Worm (Caenorhabditis elegans) whole organism, late embryonic: ENCODE measurements around the gene F13E9.15.

ENCODE experiments used
- C38D4.7 ChIP-seq: fragments of 200-800 bp; sonication (Bioruptor generic); optimal IDR thresholded peaks from 2 replicates; lab custom pipeline; 2018; ENCODE audit warnings: mild to moderate bottlenecking, missing genetic modification characterization, moderate library complexity, missing compliant biosample characterization
- K02D7.2 ChIP-seq: sonication (generic microtip); optimal IDR thresholded peaks from 2 replicates; lab custom pipeline; 2017; ENCODE audit warnings: mild to moderate bottlenecking, missing genetic modification characterization, missing compliant biosample characterization
- T23F11.4 ChIP-seq: fragments of 200-800 bp; sonication (Bioruptor generic); optimal IDR thresholded peaks from 2 replicates; lab custom pipeline; 2018; ENCODE audit warnings: mild to moderate bottlenecking, missing genetic modification characterization, missing compliant biosample characterization
- ama-1 ChIP-seq: fragments of 150-350 bp; optimal IDR thresholded peaks from 2 replicates; lab custom pipeline; 2014
- ceh-14 ChIP-seq: sonication (generic microtip); optimal IDR thresholded peaks from 2 replicates; lab custom pipeline; 2016; ENCODE audit warnings: missing genotype, missing genetic modification characterization, missing compliant biosample characterization
- ceh-19 ChIP-seq: fragments of 200-800 bp; sonication (Bioruptor generic); optimal IDR thresholded peaks from 2 replicates; lab custom pipeline; 2018; ENCODE audit warnings: mild to moderate bottlenecking, missing genetic modification characterization, missing compliant biosample characterization
- ceh-2 ChIP-seq: sonication (generic microtip); optimal IDR thresholded peaks from 2 replicates; lab custom pipeline; 2016; ENCODE audit warnings: missing genotype, missing genetic modification characterization, missing compliant biosample characterization
- ceh-22 ChIP-seq: sonication (generic microtip); optimal IDR thresholded peaks from 2 replicates; lab custom pipeline; 2017; ENCODE audit warnings: missing biosample characterization, missing genetic modification characterization
- ceh-24 ChIP-seq: sonication (generic microtip); optimal IDR thresholded peaks from 2 replicates; lab custom pipeline; 2016; ENCODE audit warnings: mild to moderate bottlenecking, missing genetic modification characterization, missing compliant biosample characterization
- ceh-31 ChIP-seq: sonication (generic microtip); optimal IDR thresholded peaks from 2 replicates; lab custom pipeline; 2016; ENCODE audit warnings: missing genetic modification characterization, missing compliant biosample characterization
- ceh-34 ChIP-seq: sonication (generic microtip); optimal IDR thresholded peaks from 2 replicates; lab custom pipeline; 2016; ENCODE audit warnings: mild to moderate bottlenecking, missing genetic modification characterization, missing compliant biosample characterization
- ceh-45 ChIP-seq: fragments of 200-800 bp; sonication (Bioruptor generic); IDR thresholded peaks from 2 replicates; pipeline ENCODE4 v1.3.6; 2022; ENCODE audit warnings: missing genetic modification reagents, missing genetic modification characterization, missing compliant biosample characterization
- ceh-48 ChIP-seq: sonication (generic microtip); optimal IDR thresholded peaks from 2 replicates; lab custom pipeline; 2016; ENCODE audit warnings: missing genetic modification characterization, inconsistent platforms, missing compliant biosample characterization
- ceh-6 ChIP-seq: fragments of 200-800 bp; sonication (Bioruptor generic); optimal IDR thresholded peaks from 2 replicates; lab custom pipeline; 2018; ENCODE audit warnings: mild to moderate bottlenecking, missing genetic modification characterization, missing compliant biosample characterization
- che-1 ChIP-seq: sonication (generic microtip); optimal IDR thresholded peaks from 2 replicates; lab custom pipeline; 2016; ENCODE audit warnings: mild to moderate bottlenecking, missing genetic modification characterization, missing compliant biosample characterization
- dmd-4 ChIP-seq: sonication (generic microtip); optimal IDR thresholded peaks from 2 replicates; lab custom pipeline; 2016; ENCODE audit warnings: borderline replicate concordance, missing genetic modification characterization, missing compliant biosample characterization
- dve-1 ChIP-seq: sonication (generic microtip); optimal IDR thresholded peaks from 2 replicates; lab custom pipeline; 2017; ENCODE audit warnings: antibody characterized with exemption, mild to moderate bottlenecking, missing genetic modification characterization, missing compliant biosample characterization
- elt-2 ChIP-seq: sonication (generic microtip); optimal IDR thresholded peaks from 2 replicates; lab custom pipeline; 2016; ENCODE audit warnings: missing genetic modification reagents, missing genetic modification characterization, missing compliant biosample characterization
- ets-4 ChIP-seq: sonication (generic microtip); optimal IDR thresholded peaks from 2 replicates; lab custom pipeline; 2016; ENCODE audit warnings: missing genetic modification characterization, missing compliant biosample characterization
- fax-1 ChIP-seq: sonication (generic microtip); optimal IDR thresholded peaks from 2 replicates; lab custom pipeline; 2016; ENCODE audit warnings: missing genotype, missing genetic modification characterization, missing compliant biosample characterization
- hlh-15 ChIP-seq: sonication (generic microtip); optimal IDR thresholded peaks from 2 replicates; lab custom pipeline; 2016; ENCODE audit warnings: missing genetic modification characterization, missing compliant biosample characterization
- hlh-30 ChIP-seq: sonication (generic microtip); optimal IDR thresholded peaks from 2 replicates; lab custom pipeline; 2017; ENCODE audit warnings: antibody characterized with exemption, missing genetic modification characterization, missing compliant biosample characterization; ENCODE audit not compliant: insufficient read depth
- hlh-8 ChIP-seq: sonication (generic microtip); optimal IDR thresholded peaks from 2 replicates; lab custom pipeline; 2016; ENCODE audit warnings: missing genotype, missing genetic modification characterization, missing compliant biosample characterization
- lin-11 ChIP-seq: fragments of 200-800 bp; sonication (Bioruptor generic); optimal IDR thresholded peaks from 2 replicates; lab custom pipeline; 2018; ENCODE audit warnings: mild to moderate bottlenecking, missing genetic modification characterization, missing compliant biosample characterization
- madf-2 ChIP-seq: sonication (generic microtip); optimal IDR thresholded peaks from 2 replicates; lab custom pipeline; 2017; ENCODE audit warnings: missing genetic modification characterization, missing compliant biosample characterization
- mec-3 ChIP-seq: sonication (generic microtip); optimal IDR thresholded peaks from 2 replicates; lab custom pipeline; 2016; ENCODE audit warnings: borderline replicate concordance, missing genetic modification characterization, missing compliant biosample characterization
- nfya-1 ChIP-seq: sonication (generic microtip); optimal IDR thresholded peaks from 2 replicates; lab custom pipeline; 2017; ENCODE audit warnings: missing genetic modification characterization, mild to moderate bottlenecking, missing compliant biosample characterization, antibody characterized with exemption, moderate library complexity
- nhr-232 ChIP-seq: sonication (generic microtip); optimal IDR thresholded peaks from 2 replicates; lab custom pipeline; 2016; ENCODE audit warnings: missing genetic modification characterization, missing compliant biosample characterization
- npax-4 ChIP-seq: sonication (generic microtip); optimal IDR thresholded peaks from 2 replicates; lab custom pipeline; 2016; ENCODE audit warnings: missing genetic modification characterization, missing compliant biosample characterization
- pax-1 ChIP-seq: fragments of 150-350 bp; optimal IDR thresholded peaks from 2 replicates; lab custom pipeline; 2014; ENCODE audit warnings: missing biosample characterization, missing genetic modification characterization
- pha-4 ChIP-seq: fragments of 150-350 bp; optimal IDR thresholded peaks from 2 replicates; lab custom pipeline; 2018; ENCODE audit warnings: missing biosample characterization, missing genetic modification reagents, missing genetic modification characterization
- pqm-1 ChIP-seq: sonication (generic microtip); optimal IDR thresholded peaks from 2 replicates; lab custom pipeline; 2016; ENCODE audit warnings: missing genetic modification characterization, missing compliant biosample characterization
- pros-1 ChIP-seq: fragments of 150-350 bp; optimal IDR thresholded peaks from 2 replicates; lab custom pipeline; 2014; ENCODE audit warnings: missing biosample characterization, missing genetic modification reagents, missing genetic modification characterization
- ref-2 ChIP-seq: sonication (generic microtip); optimal IDR thresholded peaks from 2 replicates; lab custom pipeline; 2016; ENCODE audit warnings: missing genetic modification characterization, missing compliant biosample characterization
- rnt-1 ChIP-seq: sonication (generic microtip); optimal IDR thresholded peaks from 2 replicates; lab custom pipeline; 2016; ENCODE audit warnings: missing genetic modification characterization, missing compliant biosample characterization
- sdc-2 ChIP-seq: sonication (generic microtip); optimal IDR thresholded peaks from 2 replicates; lab custom pipeline; 2016; ENCODE audit warnings: missing genotype, missing genetic modification characterization, missing compliant biosample characterization
- sox-4 ChIP-seq: sonication (generic microtip); optimal IDR thresholded peaks from 2 replicates; lab custom pipeline; 2017; ENCODE audit warnings: mild to moderate bottlenecking, missing genetic modification characterization, inconsistent platforms, missing compliant biosample characterization
- tbx-2 ChIP-seq: sonication (generic microtip); optimal IDR thresholded peaks from 2 replicates; lab custom pipeline; 2016; ENCODE audit warnings: missing genetic modification characterization, missing compliant biosample characterization
- ttx-3 ChIP-seq: sonication (generic microtip); optimal IDR thresholded peaks from 2 replicates; lab custom pipeline; 2016; ENCODE audit warnings: missing genetic modification reagents, missing genetic modification characterization, missing compliant biosample characterization
- unc-3 ChIP-seq, 2 experiments: fragments of 200-800 bp in 1 of 2; sonication (Bioruptor generic) in 1 of 2; sonication (generic microtip) in 1 of 2; conservative IDR thresholded peaks in 1 of 2; optimal IDR thresholded peaks in 1 of 2; 2 replicates each; pipeline versions ENCODE4 v1.3.6 to Lab custom; 2016 to 2022; ENCODE audit warnings: missing compliant biosample characterization in 2 of 2, missing genetic modification characterization in 2 of 2, missing genetic modification reagents in 1 of 2
- unc-42 ChIP-seq: sonication (generic microtip); optimal IDR thresholded peaks from 2 replicates; lab custom pipeline; 2016; ENCODE audit warnings: missing genotype, missing genetic modification characterization, missing compliant biosample characterization
- unc-55 ChIP-seq: sonication (generic microtip); optimal IDR thresholded peaks from 2 replicates; lab custom pipeline; 2017; ENCODE audit warnings: missing biosample characterization, missing genetic modification reagents, missing genetic modification characterization
- unc-86 ChIP-seq: sonication (generic microtip); optimal IDR thresholded peaks from 2 replicates; lab custom pipeline; 2016; ENCODE audit warnings: missing genetic modification characterization, missing compliant biosample characterization
- zip-5 ChIP-seq: sonication (generic microtip); optimal IDR thresholded peaks from 2 replicates; lab custom pipeline; 2016; ENCODE audit warnings: missing genetic modification characterization, missing compliant biosample characterization
- ztf-16 ChIP-seq: sonication (generic microtip); optimal IDR thresholded peaks from 2 replicates; lab custom pipeline; 2017; ENCODE audit warnings: missing genetic modification characterization, missing compliant biosample characterization

The F13E9.15 gene

ce11 chrIV:10889820-10890462 lies at the start of gene F13E9.15:
F13E9.15 (minus strand) TSS chrIV:10889870.
- TF ChIP-seq unc-3 (GFP tag; conservative IDR thresholded peaks at IDR 0.05; lab: Robert Waterston, UW) (no peak), unc-3 (tag; optimal IDR thresholded peaks at IDR 0.05; lab: Kevin White, UChicago) (no peak), ceh-45 (GFP tag; lab: Robert Waterston, UW) (no peak), hlh-8 (tag; lab: Kevin White, UChicago) (no peak), npax-4 (no peak)

- peak; percentile 78 for TF ChIP-seq ceh-31 (tag; lab: Kevin White, UChicago)
- TF ChIP-seq ceh-48 (tag; lab: Kevin White, UChicago): peak; percentile 98
- peak; percentile 99 for TF ChIP-seq unc-42 (tag; lab: Kevin White, UChicago)
- no peak for TF ChIP-seq hlh-15 (tag; lab: Kevin White, UChicago)
- no peak for TF ChIP-seq ceh-22 (tag; lab: Kevin White, UChicago)
- TF ChIP-seq madf-2 (tag; lab: Kevin White, UChicago): no peak
- TF ChIP-seq hlh-30 (tag; lab: Kevin White, UChicago): peak; percentile 56
- no peak for TF ChIP-seq ztf-16 (tag; lab: Kevin White, UChicago)
- no peak for TF ChIP-seq nhr-232 (tag; lab: Kevin White, UChicago)
- TF ChIP-seq sox-4 (tag; lab: Kevin White, UChicago): no peak
- TF ChIP-seq dve-1: no peak
- TF ChIP-seq unc-3 (GFP tag; conservative IDR thresholded peaks at IDR 0.05; lab: Robert Waterston, UW): no peak
- no peak for TF ChIP-seq unc-3 (tag; optimal IDR thresholded peaks at IDR 0.05; lab: Kevin White, UChicago)
- TF ChIP-seq pqm-1: no peak
- peak; percentile 18 for TF ChIP-seq tbx-2 (tag; lab: Kevin White, UChicago)
- TF ChIP-seq fax-1 (tag; lab: Kevin White, UChicago): no peak
- TF ChIP-seq ceh-24 (tag; lab: Kevin White, UChicago): no peak
- TF ChIP-seq zip-5: no peak
- TF ChIP-seq sdc-2 (tag; lab: Kevin White, UChicago): no peak
- TF ChIP-seq ama-1 (lab: Kevin White, UChicago): no peak
- no peak for TF ChIP-seq ttx-3 (tag; lab: Kevin White, UChicago)
- TF ChIP-seq nfya-1 (tag; lab: Kevin White, UChicago): peak; percentile 52
- no peak for TF ChIP-seq mec-3 (tag; lab: Kevin White, UChicago)
- TF ChIP-seq unc-55: peak; percentile 13
- no peak for TF ChIP-seq che-1 (tag; lab: Kevin White, UChicago)
- TF ChIP-seq ref-2: no peak
- TF ChIP-seq npax-4: no peak
- no peak for TF ChIP-seq ceh-14 (tag; lab: Kevin White, UChicago)
- TF ChIP-seq C38D4.7 (GFP tag; lab: Kevin White, UChicago): no peak
- no peak for TF ChIP-seq ceh-34
- no peak for TF ChIP-seq ceh-19 (GFP tag; lab: Kevin White, UChicago)
- no peak for TF ChIP-seq lin-11
- no peak for TF ChIP-seq pax-1
Observed at ce11 chrIV:10936906-10937540, 47.4 kb upstream of the F13E9.15 start, which contains the start of gene fic-1. fic-1 (plus strand) TSS chrIV:10937454.

DNA sequence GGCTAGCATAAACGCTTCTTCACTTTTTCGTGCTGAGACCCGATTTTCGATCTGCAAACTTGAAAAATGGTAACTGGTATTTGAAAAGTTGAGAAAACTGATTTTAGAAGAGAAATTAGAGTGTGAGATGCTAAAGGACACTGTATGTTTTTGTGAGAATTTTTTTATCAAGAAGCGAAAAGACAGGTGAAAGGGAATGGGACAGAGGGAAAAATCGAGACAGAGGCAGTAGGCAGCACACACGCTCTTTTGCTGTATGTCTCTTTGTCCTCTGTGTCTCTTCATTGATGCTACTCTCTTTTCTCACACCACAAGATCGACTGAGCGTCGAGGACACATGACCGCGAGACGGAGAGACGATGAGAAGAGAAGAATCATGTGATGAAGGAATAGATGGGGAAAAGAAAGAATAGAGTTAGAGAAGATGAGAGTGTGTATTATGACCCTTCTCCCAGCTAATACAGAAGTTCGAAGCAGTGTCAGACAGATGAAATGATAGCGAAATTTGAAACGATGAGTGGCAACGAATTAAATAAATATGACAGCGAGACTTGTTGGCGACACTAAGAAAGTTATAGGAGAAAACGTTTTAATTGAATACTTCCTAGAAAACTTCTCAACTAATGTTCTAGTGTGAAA lies 46.3 kb upstream of the F13E9.15 start, which contains the start of gene lgg-2:
lgg-2 (minus strand) TSS at position 51 of the 639 bp plus-strand sequence.
- TF ChIP-seq dmd-4 (tag; lab: Kevin White, UChicago) (peak; percentile 46), pax-1 (peak; percentile 29), ceh-31 (tag; lab: Kevin White, UChicago) (peak; percentile 73), che-1 (tag; lab: Kevin White, UChicago) (no peak), nfya-1 (tag; lab: Kevin White, UChicago) (peak; percentile 88), pqm-1 (no peak), ets-4 (tag; lab: Kevin White, UChicago) (peak; percentile 29), tbx-2 (tag; lab: Kevin White, UChicago) (peak; percentile 84), unc-86 (tag; lab: Kevin White, UChicago) (no peak), pros-1 (tag; lab: Kevin White, UChicago) (peak; percentile 93), rnt-1 (peak; percentile 75), ceh-14 (tag; lab: Kevin White, UChicago) (peak; percentile 7), pha-4 (tag; lab: Kevin White, UChicago) (no peak), ceh-6 (GFP tag; lab: Kevin White, UChicago) (no peak), elt-2 (tag; lab: Kevin White, UChicago) (peak; percentile 37), hlh-15 (tag; lab: Kevin White, UChicago) (no peak), T23F11.4 (GFP tag; lab: Kevin White, UChicago) (no peak), ceh-22 (tag; lab: Kevin White, UChicago) (no peak), fax-1 (tag; lab: Kevin White, UChicago) (peak; percentile 45), zip-5 (no peak), K02D7.2 (tag; lab: Kevin White, UChicago) (no peak), ceh-2 (tag; lab: Kevin White, UChicago) (no peak)
